Fruit fly (Drosophila melanogaster) whole organism, embryonic: Measurements from ENCODE around the gene CG8006.

Source experiments
- Bdp1 ChIP-seq: fragments of 200-800 bp; sonication (Bioruptor generic); optimal IDR thresholded peaks from 3 replicates; lab custom pipeline; 2016; ENCODE audit warnings: missing biosample characterization, missing genetic modification characterization
- CG11093 ChIP-seq: fragments of 200-800 bp; sonication (Bioruptor generic); IDR thresholded peaks from 3 replicates; pipeline ENCODE4 v1.3.6; 2022; ENCODE audit warnings: missing biosample characterization, missing genetic modification characterization
- CG11456 ChIP-seq: fragments of 200-800 bp; sonication (Bioruptor generic); IDR thresholded peaks from 3 replicates; pipeline ENCODE4 v1.3.6; 2022; ENCODE audit warnings: missing biosample characterization, missing genetic modification characterization
- CG11504 ChIP-seq: fragments of 200-800 bp; sonication (Bioruptor generic); optimal IDR thresholded peaks from 3 replicates; lab custom pipeline; 2019; ENCODE audit warnings: missing biosample characterization, mild to moderate bottlenecking, missing genetic modification characterization, moderate library complexity
- CG11695 ChIP-seq: fragments of 200-800 bp; sonication (Bioruptor generic); IDR thresholded peaks from 3 replicates; pipeline ENCODE4 v1.3.6; 2022; ENCODE audit warnings: missing biosample characterization, missing genetic modification characterization
- CG12219 ChIP-seq: fragments of 200-800 bp; sonication (Bioruptor generic); optimal IDR thresholded peaks from 3 replicates; lab custom pipeline; 2018; ENCODE audit warnings: missing biosample characterization, mild to moderate bottlenecking, missing genetic modification characterization
- CG12659 ChIP-seq: fragments of 200-800 bp; sonication (Bioruptor generic); optimal IDR thresholded peaks from 3 replicates; lab custom pipeline; 2017; ENCODE audit warnings: mild to moderate bottlenecking, missing biosample characterization, missing genetic modification reagents, missing genetic modification characterization
- CG12744 ChIP-seq: fragments of 200-800 bp; sonication (Bioruptor generic); optimal IDR thresholded peaks from 2 replicates; lab custom pipeline; 2016; ENCODE audit warnings: missing biosample characterization, missing genetic modification characterization
- CG13123 ChIP-seq: fragments of 200-800 bp; sonication (Bioruptor generic); optimal IDR thresholded peaks from 2 replicates; lab custom pipeline; 2016; ENCODE audit warnings: missing biosample characterization, missing genetic modification characterization
- CG13775 ChIP-seq: fragments of 200-800 bp; sonication (Bioruptor generic); optimal IDR thresholded peaks from 3 replicates; lab custom pipeline; 2017; ENCODE audit warnings: missing biosample characterization, mild to moderate bottlenecking, missing genetic modification characterization
- CG14441 ChIP-seq: fragments of 200-800 bp; sonication (Bioruptor generic); IDR thresholded peaks from 2 replicates; pipeline ENCODE4 v1.3.6; 2022; ENCODE audit warnings: missing biosample characterization, missing genetic modification characterization
- CG17328 ChIP-seq: fragments of 200-800 bp; sonication (Bioruptor generic); IDR thresholded peaks from 2 replicates; pipeline ENCODE4 v1.3.6; 2022; ENCODE audit warnings: missing biosample characterization, missing genetic modification characterization
- CG18262 ChIP-seq: fragments of 200-800 bp; optimal IDR thresholded peaks from 3 replicates; lab custom pipeline; 2019; ENCODE audit warnings: missing biosample characterization, mild to moderate bottlenecking, missing genetic modification characterization, moderate library complexity
- CG2116 ChIP-seq: fragments of 200-800 bp; sonication (Bioruptor generic); optimal IDR thresholded peaks from 3 replicates; lab custom pipeline; 2018; ENCODE audit warnings: missing biosample characterization, mild to moderate bottlenecking, missing genetic modification characterization
- CG2875 ChIP-seq: fragments of 200-800 bp; sonication (Bioruptor generic); optimal IDR thresholded peaks from 2 replicates; lab custom pipeline; 2017; ENCODE audit warnings: missing biosample characterization, mild to moderate bottlenecking, missing genetic modification characterization, missing genetic modification reagents
- CG30403 ChIP-seq: fragments of 200-800 bp; sonication (Bioruptor generic); optimal IDR thresholded peaks from 3 replicates; lab custom pipeline; 2016; ENCODE audit warnings: missing biosample characterization, missing genetic modification characterization
- CG3838 ChIP-seq: fragments of 200-800 bp; sonication (Bioruptor generic); optimal IDR thresholded peaks from 3 replicates; lab custom pipeline; 2016; ENCODE audit warnings: missing biosample characterization, missing genetic modification characterization
- CG3847 ChIP-seq: fragments of 200-800 bp; sonication (Bioruptor generic); IDR thresholded peaks from 2 replicates; pipeline ENCODE4 v1.3.6; 2022; ENCODE audit warnings: missing biosample characterization, missing genetic modification characterization
- CG4424 ChIP-seq: fragments of 200-800 bp; sonication (Bioruptor generic); optimal IDR thresholded peaks from 3 replicates; lab custom pipeline; 2016; ENCODE audit warnings: missing biosample characterization, missing genetic modification characterization
- CG4730 ChIP-seq: fragments of 200-800 bp; sonication (Bioruptor generic); IDR thresholded peaks from 2 replicates; pipeline ENCODE4 v1.3.6; 2022; ENCODE audit warnings: missing biosample characterization, missing genetic modification characterization
- CG5180 ChIP-seq: fragments of 200-800 bp; sonication (Bioruptor generic); optimal IDR thresholded peaks from 3 replicates; lab custom pipeline; 2017; ENCODE audit warnings: missing biosample characterization, missing genetic modification characterization, mild to moderate bottlenecking, moderate library complexity, missing genetic modification reagents
- CG5245 ChIP-seq: fragments of 200-800 bp; sonication (Bioruptor generic); optimal IDR thresholded peaks from 3 replicates; lab custom pipeline; 2016; ENCODE audit warnings: missing biosample characterization, missing genetic modification characterization
- CG5953 ChIP-seq: fragments of 200-800 bp; sonication (Bioruptor generic); IDR thresholded peaks from 2 replicates; pipeline ENCODE4 v1.3.6; 2022; ENCODE audit warnings: missing biosample characterization, missing genetic modification characterization
- CG7839 ChIP-seq: fragments of 200-800 bp; sonication (Bioruptor generic); optimal IDR thresholded peaks from 3 replicates; lab custom pipeline; 2018; ENCODE audit warnings: missing biosample characterization, mild to moderate bottlenecking, missing genetic modification characterization, moderate library complexity
- CTCF ChIP-seq: fragments of 200-800 bp; sonication (Bioruptor generic); optimal IDR thresholded peaks from 2 replicates; lab custom pipeline; 2017; ENCODE audit warnings: missing biosample characterization, mild to moderate bottlenecking, missing genetic modification characterization, moderate library complexity
- D19B ChIP-seq: fragments of 200-800 bp; sonication (Bioruptor generic); optimal IDR thresholded peaks from 2 replicates; lab custom pipeline; 2017; ENCODE audit warnings: missing biosample characterization, mild to moderate bottlenecking, missing genetic modification characterization
- Dll ChIP-seq: fragments of 200-800 bp; sonication (Bioruptor generic); IDR thresholded peaks from 4 replicates; pipeline ENCODE4 v1.3.6; 2022; ENCODE audit warnings: missing biosample characterization, missing genetic modification characterization; ENCODE audit not compliant: partially characterized antibody
- Dp ChIP-seq: fragments of 200-800 bp; sonication (Bioruptor generic); optimal IDR thresholded peaks from 2 replicates; lab custom pipeline; 2018; ENCODE audit warnings: missing biosample characterization, mild to moderate bottlenecking, missing genetic modification characterization, moderate library complexity
- E2f1 ChIP-seq: fragments of 200-800 bp; sonication (Bioruptor generic); IDR thresholded peaks from 2 replicates; pipeline ENCODE4 v1.3.6; 2022; ENCODE audit warnings: missing biosample characterization, missing genetic modification characterization
- HLHmδ ChIP-seq: fragments of 200-800 bp; sonication (Bioruptor generic); optimal IDR thresholded peaks from 2 replicates; lab custom pipeline; 2018; ENCODE audit warnings: missing biosample characterization, mild to moderate bottlenecking, missing genetic modification characterization, moderate library complexity
- MBD-R2 ChIP-seq: fragments of 200-800 bp; sonication (Bioruptor generic); IDR thresholded peaks from 2 replicates; pipeline ENCODE4 v1.3.6; 2022; ENCODE audit warnings: missing biosample characterization, missing genetic modification characterization
- Pdp1 ChIP-seq, 2 experiments: fragments of 200-800 bp; sonication (Bioruptor generic); optimal IDR thresholded peaks; 3 replicates each; lab custom pipeline; 2016; ENCODE audit warnings: missing biosample characterization in 2 of 2, missing genetic modification characterization in 2 of 2, mild to moderate bottlenecking in 1 of 2, moderate library complexity in 1 of 2
- bab2 ChIP-seq: fragments of 200-800 bp; sonication (Bioruptor generic); optimal IDR thresholded peaks from 2 replicates; lab custom pipeline; 2016; ENCODE audit warnings: missing biosample characterization, missing genetic modification characterization
- croc ChIP-seq: fragments of 200-800 bp; sonication (Bioruptor generic); conservative IDR thresholded peaks from 3 replicates; pipeline ENCODE4 v1.3.6; 2022; ENCODE audit warnings: missing biosample characterization, missing genetic modification characterization
- disco-r ChIP-seq: fragments of 200-800 bp; sonication (Bioruptor generic); optimal IDR thresholded peaks from 2 replicates; lab custom pipeline; 2016; ENCODE audit warnings: missing biosample characterization, missing genetic modification characterization
- dpn ChIP-seq, 2 experiments: fragments of 200-800 bp; sonication (Bioruptor generic); optimal IDR thresholded peaks; 3 replicates each; lab custom pipeline; 2016; ENCODE audit warnings: missing biosample characterization in 2 of 2, missing genetic modification characterization in 2 of 2
- ems ChIP-seq: fragments of 200-800 bp; sonication (Bioruptor generic); optimal IDR thresholded peaks from 3 replicates; lab custom pipeline; 2016; ENCODE audit warnings: missing biosample characterization, missing genetic modification characterization
- esg ChIP-seq: fragments of 200-800 bp; sonication (Bioruptor generic); conservative IDR thresholded peaks from 2 replicates; pipeline ENCODE4 v1.3.6; 2022; ENCODE audit warnings: missing biosample characterization, missing genetic modification characterization
- fru ChIP-seq: fragments of >200 bp; optimal IDR thresholded peaks from 2 replicates; lab custom pipeline; 2017
- gcm2 ChIP-seq: fragments of 200-800 bp; sonication (Bioruptor generic); optimal IDR thresholded peaks from 2 replicates; lab custom pipeline; 2016; ENCODE audit warnings: missing biosample characterization, missing genetic modification characterization
- gt ChIP-seq: fragments of 200-800 bp; sonication (Bioruptor generic); IDR thresholded peaks from 2 replicates; pipeline ENCODE4 v1.3.6; 2022; ENCODE audit warnings: missing biosample characterization, missing genetic modification characterization
- her ChIP-seq: fragments of 200-800 bp; sonication (Bioruptor generic); optimal IDR thresholded peaks from 2 replicates; lab custom pipeline; 2016; ENCODE audit warnings: missing biosample characterization, missing genetic modification characterization
- hkb ChIP-seq, 2 experiments: fragments of 200-800 bp in 1 of 2; fragments of >200 bp in 1 of 2; sonication (Bioruptor generic) in 1 of 2; IDR thresholded peaks in 1 of 2; optimal IDR thresholded peaks in 1 of 2; 2 replicates each; pipeline versions ENCODE4 v1.3.6 to Lab custom; 2017 to 2022; ENCODE audit warnings: missing biosample characterization in 1 of 2, missing genetic modification characterization in 1 of 2
- knrl ChIP-seq: fragments of 200-800 bp; sonication (Bioruptor generic); IDR thresholded peaks from 3 replicates; pipeline ENCODE4 v1.3.6; 2022; ENCODE audit warnings: missing biosample characterization, missing genetic modification characterization; ENCODE audit not compliant: partially characterized antibody
- p53 ChIP-seq: fragments of 200-800 bp; sonication (Bioruptor generic); optimal IDR thresholded peaks from 2 replicates; lab custom pipeline; 2016; ENCODE audit warnings: missing biosample characterization, missing genetic modification characterization
- sim ChIP-seq: fragments of 200-800 bp; sonication (Bioruptor generic); IDR thresholded peaks from 2 replicates; pipeline ENCODE4 v1.3.6; 2022; ENCODE audit warnings: missing biosample characterization, missing genetic modification characterization
- sna ChIP-seq: fragments of 200-800 bp; sonication (Bioruptor generic); IDR thresholded peaks from 2 replicates; pipeline ENCODE4 v1.3.6; 2022; ENCODE audit warnings: missing biosample characterization, missing genetic modification characterization; ENCODE audit not compliant: partially characterized antibody
- sqz ChIP-seq: fragments of 200-800 bp; sonication (Bioruptor generic); optimal IDR thresholded peaks from 3 replicates; lab custom pipeline; 2018; ENCODE audit warnings: missing biosample characterization, mild to moderate bottlenecking, missing genetic modification characterization
- stwl ChIP-seq: fragments of 200-800 bp; sonication (Bioruptor generic); optimal IDR thresholded peaks from 3 replicates; lab custom pipeline; 2018; ENCODE audit warnings: missing biosample characterization, mild to moderate bottlenecking, missing genetic modification characterization, moderate library complexity
- sug ChIP-seq: fragments of 200-800 bp; optimal IDR thresholded peaks from 2 replicates; lab custom pipeline; 2019; ENCODE audit warnings: missing biosample characterization, mild to moderate bottlenecking, missing genetic modification characterization, moderate library complexity

The CG8006 gene

dm6 chr3L:8186627-8187396, 24.9 kb upstream of the CG8006 start, which contains the start of the genes ERR and Atg18a (continued):
- TF ChIP-seq sna (GFP tag; lab: Robert Waterston, UW) (no peak), Pdp1 (GFP tag; optimal IDR thresholded peaks at IDR 0.05; lab: Kevin White, UChicago) (peak; percentile 61 to 89), CG11456 (GFP tag; lab: Robert Waterston, UW) (peak; percentile 90), Dp (GFP tag; lab: Kevin White, UChicago) (peak; percentile 27), CG18262 (tag; lab: Kevin White, UChicago) (peak; percentile 79), CG11695 (GFP tag; lab: Robert Waterston, UW) (peak; percentile 70; the same call in 1 of the 3 replicates), CG11504 (no peak), CG14441 (peak; percentile 90), CG5180 (GFP tag; lab: Kevin White, UChicago) (peak; percentile 19), Dll (peak; percentile 67), CG4730 (GFP tag; lab: Robert Waterston, UW) (peak; percentile 82), knrl (peak; percentile 85), fru (no peak), CG5245 (GFP tag; lab: Kevin White, UChicago) (peak; percentile 82), CG13775 (GFP tag; lab: Kevin White, UChicago) (peak; percentile 90), D19B (peak; percentile 60), MBD-R2 (peak; percentile 76), gt (GFP tag; lab: Robert Waterston, UW) (peak; percentile 71), disco-r (GFP tag; lab: Kevin White, UChicago) (no peak), gcm2 (GFP tag; lab: Kevin White, UChicago) (peak; percentile 42), CG2116 (GFP tag; lab: Kevin White, UChicago) (peak; percentile 99), hkb (optimal IDR thresholded peaks at IDR 0.05; lab: Kevin White, UChicago) (peak; percentile 93), hkb (GFP tag; IDR thresholded peaks at IDR 0.05; lab: Robert Waterston, UW) (peak; percentile 62), CG11093 (GFP tag; lab: Robert Waterston, UW) (peak; percentile 81), CG3847 (GFP tag; lab: Robert Waterston, UW) (peak; percentile 93), E2f1 (GFP tag; lab: Robert Waterston, UW) (peak; percentile 82), bab2 (peak; percentile 79), sim (GFP tag; lab: Robert Waterston, UW) (no peak), CG17328 (GFP tag; lab: Robert Waterston, UW) (peak; percentile 64), CG12744 (GFP tag; lab: Kevin White, UChicago) (peak; percentile 63), CG2875 (peak; percentile 17), CG7839 (tag; lab: Kevin White, UChicago) (peak; percentile 86), CG5953 (GFP tag; lab: Robert Waterston, UW) (0 out of 2 replicates have a peak, but pooled peaks have one; percentile 43), CG4424 (GFP tag; lab: Kevin White, UChicago) (peak; percentile 79), esg (GFP tag; lab: Robert Waterston, UW) (peak; percentile 87), CTCF (GFP tag; lab: Kevin White, UChicago) (no peak), stwl (peak; percentile 98), p53 (peak; percentile 8), dpn (GFP tag; optimal IDR thresholded peaks at IDR 0.05; lab: Kevin White, UChicago) (peak; percentile 85 to 88), sug (tag; lab: Kevin White, UChicago) (peak; percentile 89), CG13123 (GFP tag; lab: Kevin White, UChicago) (peak; percentile 77), sqz (no peak), her (GFP tag; lab: Kevin White, UChicago) (peak; percentile 57), Bdp1 (GFP tag; lab: Kevin White, UChicago) (peak; percentile 76), CG3838 (GFP tag; lab: Kevin White, UChicago) (peak; percentile 28), CG12659 (GFP tag; lab: Kevin White, UChicago) (peak; percentile 92), CG12219 (GFP tag; lab: Kevin White, UChicago) (no peak), croc (GFP tag; lab: Robert Waterston, UW) (peak; percentile 85), HLHmδ (GFP tag; lab: Kevin White, UChicago) (no peak), ems (peak; percentile 76), CG30403 (GFP tag; lab: Kevin White, UChicago) (peak; percentile 93)
